Fruit fly (Drosophila melanogaster) whole organism, embryonic: ENCODE data around the gene Eip63F-1.

Source experiments
- BEAF-32 ChIP-seq: fragments of 200-800 bp; sonication (Bioruptor generic); optimal IDR thresholded peaks from 3 replicates; lab custom pipeline; 2017; ENCODE audit warnings: missing biosample characterization, missing genetic modification characterization, mild to moderate bottlenecking, moderate library complexity, missing genetic modification reagents
- CG10366 ChIP-seq: fragments of 200-800 bp; sonication (Bioruptor generic); IDR thresholded peaks from 2 replicates; pipeline ENCODE4 v1.3.6; 2022; ENCODE audit warnings: missing biosample characterization, missing genetic modification characterization
- CG10565 ChIP-seq: fragments of 200-800 bp; sonication (Bioruptor generic); optimal IDR thresholded peaks from 3 replicates; lab custom pipeline; 2016; ENCODE audit warnings: missing biosample characterization, mild to moderate bottlenecking, missing genetic modification characterization
- CG1233 ChIP-seq: fragments of 200-800 bp; sonication (Bioruptor generic); optimal IDR thresholded peaks from 4 replicates; lab custom pipeline; 2018; ENCODE audit warnings: missing biosample characterization, mild to moderate bottlenecking, missing genetic modification characterization
- CG12942 ChIP-seq: fragments of 200-800 bp; sonication (Bioruptor generic); optimal IDR thresholded peaks from 3 replicates; lab custom pipeline; 2016; ENCODE audit warnings: missing biosample characterization, missing genetic modification characterization
- CG13287 ChIP-seq: fragments of 200-800 bp; sonication (Bioruptor generic); IDR thresholded peaks from 2 replicates; pipeline ENCODE4 v1.3.6; 2022; ENCODE audit warnings: missing biosample characterization, missing genetic modification characterization; ENCODE audit not compliant: partially characterized antibody
- CG15514 ChIP-seq: fragments of 200-800 bp; sonication (Bioruptor generic); optimal IDR thresholded peaks from 3 replicates; lab custom pipeline; 2017; ENCODE audit warnings: missing biosample characterization, missing genetic modification characterization, mild to moderate bottlenecking, moderate library complexity, missing genetic modification reagents
- CG1602 ChIP-seq: fragments of 200-800 bp; sonication (Bioruptor generic); optimal IDR thresholded peaks from 3 replicates; lab custom pipeline; 2016; ENCODE audit warnings: missing biosample characterization, missing genetic modification characterization
- CG1603 ChIP-seq: fragments of 200-800 bp; sonication (Bioruptor generic); optimal IDR thresholded peaks from 2 replicates; lab custom pipeline; 2019; ENCODE audit warnings: missing biosample characterization, mild to moderate bottlenecking, missing genetic modification characterization, moderate library complexity
- CG16779 ChIP-seq: fragments of 200-800 bp; sonication (Bioruptor generic); IDR thresholded peaks from 2 replicates; pipeline ENCODE4 v1.3.6; 2022; ENCODE audit warnings: missing biosample characterization, missing genetic modification characterization
- CG2678 ChIP-seq: fragments of 200-800 bp; sonication (Bioruptor generic); optimal IDR thresholded peaks from 3 replicates; lab custom pipeline; 2019; ENCODE audit warnings: missing biosample characterization, mild to moderate bottlenecking, missing genetic modification characterization, moderate library complexity
- CG2875 ChIP-seq: fragments of 200-800 bp; sonication (Bioruptor generic); optimal IDR thresholded peaks from 2 replicates; lab custom pipeline; 2017; ENCODE audit warnings: missing biosample characterization, mild to moderate bottlenecking, missing genetic modification characterization, missing genetic modification reagents
- CG30431 ChIP-seq: fragments of 200-800 bp; sonication (Bioruptor generic); optimal IDR thresholded peaks from 2 replicates; lab custom pipeline; 2017; ENCODE audit warnings: missing biosample characterization, missing genetic modification characterization
- CG3065 ChIP-seq: fragments of 200-800 bp; sonication (Bioruptor generic); optimal IDR thresholded peaks from 2 replicates; lab custom pipeline; 2016; ENCODE audit warnings: missing biosample characterization, missing genetic modification characterization
- CG31224 ChIP-seq: fragments of 200-800 bp; sonication (Bioruptor generic); IDR thresholded peaks from 2 replicates; pipeline ENCODE4 v1.3.6; 2022; ENCODE audit warnings: missing biosample characterization, missing genetic modification characterization
- CG31365 ChIP-seq: fragments of 200-800 bp; sonication (Bioruptor generic); optimal IDR thresholded peaks from 2 replicates; lab custom pipeline; 2018; ENCODE audit warnings: missing biosample characterization, mild to moderate bottlenecking, missing genetic modification characterization
- CG32772 ChIP-seq: fragments of 200-800 bp; sonication (Bioruptor generic); IDR thresholded peaks from 2 replicates; pipeline ENCODE4 v1.3.6; 2022; ENCODE audit warnings: missing biosample characterization, missing genetic modification characterization
- CG4854 ChIP-seq: fragments of 200-800 bp; sonication (Bioruptor generic); optimal IDR thresholded peaks from 2 replicates; lab custom pipeline; 2016; ENCODE audit warnings: missing biosample characterization, missing genetic modification characterization, inconsistent platforms
- CG5245 ChIP-seq: fragments of 200-800 bp; sonication (Bioruptor generic); optimal IDR thresholded peaks from 3 replicates; lab custom pipeline; 2016; ENCODE audit warnings: missing biosample characterization, missing genetic modification characterization
- CG7987 ChIP-seq: fragments of 200-800 bp; sonication (Bioruptor generic); optimal IDR thresholded peaks from 2 replicates; lab custom pipeline; 2018; ENCODE audit warnings: missing biosample characterization, mild to moderate bottlenecking, missing genetic modification characterization, moderate library complexity
- CG8944 ChIP-seq: fragments of 200-800 bp; sonication (Bioruptor generic); optimal IDR thresholded peaks from 3 replicates; lab custom pipeline; 2016; ENCODE audit warnings: missing biosample characterization, missing genetic modification characterization
- CG9797 ChIP-seq: fragments of 200-800 bp; sonication (Bioruptor generic); optimal IDR thresholded peaks from 3 replicates; lab custom pipeline; 2018; ENCODE audit warnings: missing biosample characterization, mild to moderate bottlenecking, missing genetic modification characterization
- CHES-1-like ChIP-seq: fragments of 200-800 bp; sonication (Bioruptor generic); optimal IDR thresholded peaks from 2 replicates; lab custom pipeline; 2016; ENCODE audit warnings: missing biosample characterization, missing genetic modification characterization
- D19B ChIP-seq: fragments of 200-800 bp; sonication (Bioruptor generic); optimal IDR thresholded peaks from 2 replicates; lab custom pipeline; 2017; ENCODE audit warnings: missing biosample characterization, mild to moderate bottlenecking, missing genetic modification characterization
- Dad ChIP-seq: fragments of 200-800 bp; sonication (Bioruptor generic); optimal IDR thresholded peaks from 3 replicates; lab custom pipeline; 2016; ENCODE audit warnings: missing biosample characterization, missing genetic modification characterization
- E2f2 ChIP-seq: fragments of 200-800 bp; sonication (Bioruptor generic); IDR thresholded peaks from 2 replicates; pipeline ENCODE4 v1.3.6; 2022; ENCODE audit warnings: missing biosample characterization, missing genetic modification characterization
- Eip74EF ChIP-seq, 2 experiments: fragments of 200-800 bp in 1 of 2; fragments of >200 bp in 1 of 2; sonication (Bioruptor generic) in 1 of 2; optimal IDR thresholded peaks; 2 replicates each; lab custom pipeline; 2017 to 2019; ENCODE audit warnings: missing biosample characterization in 2 of 2, missing genetic modification characterization in 2 of 2, mild to moderate bottlenecking in 1 of 2, moderate library complexity in 1 of 2
- Hmx ChIP-seq: fragments of 200-800 bp; sonication (Bioruptor generic); optimal IDR thresholded peaks from 2 replicates; lab custom pipeline; 2016; ENCODE audit warnings: missing biosample characterization, missing genetic modification characterization
- Jarid2 ChIP-seq: fragments of 200-800 bp; sonication (Bioruptor generic); optimal IDR thresholded peaks from 3 replicates; lab custom pipeline; 2017; ENCODE audit warnings: mild to moderate bottlenecking, missing biosample characterization, missing genetic modification reagents, missing genetic modification characterization
- Mad ChIP-seq: fragments of 200-800 bp; sonication (Bioruptor generic); optimal IDR thresholded peaks from 2 replicates; lab custom pipeline; 2016; ENCODE audit warnings: missing biosample characterization, missing genetic modification characterization
- Meics ChIP-seq: fragments of 200-800 bp; sonication (Bioruptor generic); optimal IDR thresholded peaks from 2 replicates; lab custom pipeline; 2017; ENCODE audit warnings: missing biosample characterization, mild to moderate bottlenecking, missing genetic modification characterization
- Spps ChIP-seq: fragments of 200-800 bp; sonication (Bioruptor generic); optimal IDR thresholded peaks from 2 replicates; lab custom pipeline; 2018; ENCODE audit warnings: missing biosample characterization, mild to moderate bottlenecking, missing genetic modification characterization
- Usf ChIP-seq: fragments of 200-800 bp; sonication (Bioruptor generic); optimal IDR thresholded peaks from 2 replicates; lab custom pipeline; 2017; ENCODE audit warnings: missing genotype, missing biosample characterization, missing genetic modification characterization
- aop ChIP-seq: fragments of 200-800 bp; sonication (Bioruptor generic); IDR thresholded peaks from 2 replicates; pipeline ENCODE4 v1.3.6; 2022; ENCODE audit warnings: missing biosample characterization, missing genetic modification characterization
- az2 ChIP-seq: fragments of 200-800 bp; sonication (Bioruptor generic); optimal IDR thresholded peaks from 3 replicates; lab custom pipeline; 2016; ENCODE audit warnings: missing biosample characterization, missing genetic modification characterization
- cas ChIP-seq: fragments of 200-800 bp; sonication (Bioruptor generic); IDR thresholded peaks from 2 replicates; pipeline ENCODE4 v1.3.6; 2022; ENCODE audit warnings: missing biosample characterization, missing genetic modification characterization
- chn ChIP-seq: fragments of 200-800 bp; sonication (Bioruptor generic); optimal IDR thresholded peaks from 2 replicates; lab custom pipeline; 2016; ENCODE audit warnings: missing biosample characterization, missing genetic modification characterization
- danr ChIP-seq: fragments of 200-800 bp; sonication (Bioruptor generic); IDR thresholded peaks from 2 replicates; pipeline ENCODE4 v1.3.6; 2022; ENCODE audit warnings: missing biosample characterization, missing genetic modification characterization
- dmrt11E ChIP-seq: fragments of 200-800 bp; sonication (Bioruptor generic); optimal IDR thresholded peaks from 3 replicates; lab custom pipeline; 2018; ENCODE audit warnings: missing biosample characterization, mild to moderate bottlenecking, missing genetic modification characterization, moderate library complexity
- fd102C ChIP-seq: fragments of 200-800 bp; sonication (Bioruptor generic); optimal IDR thresholded peaks from 2 replicates; lab custom pipeline; 2018; ENCODE audit warnings: missing biosample characterization, mild to moderate bottlenecking, missing genetic modification characterization, moderate library complexity
- gfzf ChIP-seq: fragments of 200-800 bp; sonication (Bioruptor generic); optimal IDR thresholded peaks from 2 replicates; lab custom pipeline; 2016; ENCODE audit warnings: missing biosample characterization, mild to moderate bottlenecking, missing genetic modification characterization, moderate library complexity
- her ChIP-seq: fragments of 200-800 bp; sonication (Bioruptor generic); optimal IDR thresholded peaks from 2 replicates; lab custom pipeline; 2016; ENCODE audit warnings: missing biosample characterization, missing genetic modification characterization
- mam ChIP-seq: fragments of 200-800 bp; sonication (Bioruptor generic); optimal IDR thresholded peaks from 3 replicates; lab custom pipeline; 2016; ENCODE audit warnings: missing biosample characterization, missing genetic modification characterization
- nerfin-1 ChIP-seq: fragments of 200-800 bp; sonication (Bioruptor generic); optimal IDR thresholded peaks from 3 replicates; lab custom pipeline; 2019; ENCODE audit warnings: missing biosample characterization, mild to moderate bottlenecking, missing genetic modification characterization, moderate library complexity
- phol ChIP-seq: fragments of 200-800 bp; sonication (Bioruptor generic); optimal IDR thresholded peaks from 3 replicates; lab custom pipeline; 2018; ENCODE audit warnings: missing biosample characterization, mild to moderate bottlenecking, missing genetic modification characterization, moderate library complexity
- shn ChIP-seq: fragments of 200-800 bp; sonication (Bioruptor generic); optimal IDR thresholded peaks from 3 replicates; lab custom pipeline; 2016; ENCODE audit warnings: missing biosample characterization, missing genetic modification characterization
- sima ChIP-seq: fragments of 200-800 bp; sonication (Bioruptor generic); optimal IDR thresholded peaks from 2 replicates; lab custom pipeline; 2016; ENCODE audit warnings: missing biosample characterization, missing genetic modification characterization
- slp2 ChIP-seq: fragments of 200-800 bp; sonication (Bioruptor generic); optimal IDR thresholded peaks from 2 replicates; lab custom pipeline; 2016; ENCODE audit warnings: missing biosample characterization, missing genetic modification characterization
- usp ChIP-seq: fragments of >200 bp; optimal IDR thresholded peaks from 2 replicates; lab custom pipeline; 2017; ENCODE audit warnings: missing biosample characterization, missing genetic modification characterization
- vfl ChIP-seq: fragments of 200-800 bp; sonication (Bioruptor generic); optimal IDR thresholded peaks from 2 replicates; lab custom pipeline; 2016; ENCODE audit warnings: missing biosample characterization, missing genetic modification characterization
- yki ChIP-seq: fragments of >200 bp; optimal IDR thresholded peaks from 3 replicates; lab custom pipeline; 2018
- zfh2 ChIP-seq: fragments of 200-800 bp; sonication (Bioruptor generic); optimal IDR thresholded peaks from 2 replicates; lab custom pipeline; 2016; ENCODE audit warnings: missing biosample characterization, missing genetic modification characterization

Gene Eip63F-1

DNA sequence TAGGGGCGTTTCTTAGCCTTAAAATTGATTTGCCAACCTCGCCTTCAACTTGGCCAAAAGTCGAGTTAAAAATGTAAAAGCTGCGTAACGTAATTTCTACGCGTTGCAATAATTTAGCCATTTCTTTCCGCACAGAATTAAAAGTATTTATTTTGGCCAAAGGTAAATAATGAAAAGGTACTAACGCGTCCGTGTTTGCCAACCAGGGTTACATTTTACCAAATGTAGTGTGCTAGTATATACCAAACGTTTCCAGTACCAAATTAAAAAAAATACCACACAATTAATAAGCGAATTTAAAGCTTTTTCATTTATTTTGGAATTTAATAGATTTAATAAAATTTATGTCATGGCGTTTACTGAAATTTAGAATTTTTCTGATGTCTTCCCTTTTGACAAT, 36.4 kb downstream of the Eip63F-1 start, which contains the start of gene Ccz1 (continued):
- peak; percentile 70 for TF ChIP-seq CG4854 (GFP tag; lab: Kevin White, UChicago)
- TF ChIP-seq CG9797 (GFP tag; lab: Kevin White, UChicago) = peak; percentile 60
- TF ChIP-seq Usf (GFP tag; lab: Kevin White, UChicago) = no peak
- peak; percentile 74 for TF ChIP-seq Mad (GFP tag; lab: Kevin White, UChicago)
- peak; percentile 33 for TF ChIP-seq CG5245
- peak; percentile 87 for TF ChIP-seq gfzf (GFP tag; lab: Kevin White, UChicago)
- TF ChIP-seq Hmx (GFP tag; lab: Kevin White, UChicago) = no peak
- TF ChIP-seq CG13287 (GFP tag; lab: Robert Waterston, UW) = no peak
- TF ChIP-seq E2f2 (GFP tag; lab: Robert Waterston, UW) = no peak
- TF ChIP-seq CG7987 = peak; percentile 79
- peak; percentile 42 for TF ChIP-seq fd102C (GFP tag; lab: Kevin White, UChicago)
- TF ChIP-seq nerfin-1 = peak; percentile 47
- TF ChIP-seq vfl (GFP tag; lab: Kevin White, UChicago) = peak; percentile 50
- TF ChIP-seq CG31365 (tag; lab: Kevin White, UChicago) = no peak
- TF ChIP-seq D19B (GFP tag; lab: Kevin White, UChicago) = no peak
- TF ChIP-seq her (GFP tag; lab: Kevin White, UChicago) = peak; percentile 66
- TF ChIP-seq Eip74EF (GFP tag; optimal IDR thresholded peaks at IDR 0.05; lab: Kevin White, UChicago) = no peak
- TF ChIP-seq Jarid2 (GFP tag; lab: Kevin White, UChicago) = peak; percentile 51
- no peak for TF ChIP-seq usp (GFP tag; lab: Kevin White, UChicago)
- no peak for TF ChIP-seq CG10565
- TF ChIP-seq aop (GFP tag; lab: Robert Waterston, UW) = no peak
- TF ChIP-seq shn (GFP tag; lab: Kevin White, UChicago) = peak; percentile 66
- TF ChIP-seq CG15514 (GFP tag; lab: Kevin White, UChicago) = peak; percentile 58
- peak; percentile 71 for TF ChIP-seq CG2875 (GFP tag; lab: Kevin White, UChicago)
- peak; percentile 42 for TF ChIP-seq CG3065 (GFP tag; lab: Kevin White, UChicago)
- peak; percentile 28 for TF ChIP-seq BEAF-32 (GFP tag; lab: Kevin White, UChicago)
- peak; percentile 63 for TF ChIP-seq CG1233 (GFP tag; lab: Kevin White, UChicago)
- TF ChIP-seq CG10366 (GFP tag; lab: Robert Waterston, UW) = no peak
- peak; percentile 35 for TF ChIP-seq phol (tag; lab: Kevin White, UChicago)
- TF ChIP-seq CHES-1-like = peak; percentile 79
- peak; percentile 67 for TF ChIP-seq CG12942
- TF ChIP-seq sima (GFP tag; lab: Kevin White, UChicago) = peak; percentile 32
- no peak for TF ChIP-seq CG16779 (GFP tag; lab: Robert Waterston, UW)
- TF ChIP-seq Meics = peak; percentile 64
- peak; percentile 35 for TF ChIP-seq CG30431
- peak; percentile 24 for TF ChIP-seq Spps (tag; lab: Kevin White, UChicago)
- TF ChIP-seq chn (GFP tag; lab: Kevin White, UChicago) = peak; percentile 62
- TF ChIP-seq slp2 (GFP tag; lab: Kevin White, UChicago) = peak; percentile 51
- no peak for TF ChIP-seq danr (GFP tag; lab: Robert Waterston, UW)
- no peak for TF ChIP-seq cas
- peak; percentile 66 for TF ChIP-seq CG1602 (GFP tag; lab: Kevin White, UChicago)
- TF ChIP-seq CG1603 (tag; lab: Kevin White, UChicago) = peak; percentile 77
- TF ChIP-seq dmrt11E (tag; lab: Kevin White, UChicago) = peak; percentile 45
- peak; percentile 59 for TF ChIP-seq CG2678 (tag; lab: Kevin White, UChicago)
- peak; percentile 22 for TF ChIP-seq az2 (GFP tag; lab: Kevin White, UChicago)
- TF ChIP-seq CG32772 (GFP tag; lab: Robert Waterston, UW) = no peak
- TF ChIP-seq Dad = peak; percentile 51
- TF ChIP-seq zfh2 = peak; percentile 57
- no peak for TF ChIP-seq yki
- TF ChIP-seq CG31224 (GFP tag; lab: Robert Waterston, UW) = no peak
- peak; percentile 83 for TF ChIP-seq CG8944
- TF ChIP-seq mam (GFP tag; lab: Kevin White, UChicago) = peak; percentile 67
